Fruit fly (Drosophila melanogaster) whole organism: ENCODE measurements around the gene CG11619.

Experiments used
- CG8478 ChIP-seq: fragments of >200 bp; optimal IDR thresholded peaks from 2 replicates; lab custom pipeline; 2018; ENCODE audit warnings: inconsistent platforms
- Dll ChIP-seq: fragments of >200 bp; optimal IDR thresholded peaks from 2 replicates; lab custom pipeline; 2017
- EcR ChIP-seq, 2 experiments: fragments of >200 bp; optimal IDR thresholded peaks; 2 replicates each; lab custom pipeline; 2017; ENCODE audit warnings: missing biosample characterization in 2 of 2, missing genetic modification characterization in 2 of 2, missing genetic modification reagents in 2 of 2
- psq ChIP-seq: fragments of >200 bp; optimal IDR thresholded peaks from 2 replicates; lab custom pipeline; 2017

dm6 chr3L:18952399-18952798 is 35.7 kb downstream of the CG11619 start:
- TF ChIP-seq EcR (GFP tag; optimal IDR thresholded peaks at IDR 0.05; lab: Kevin White, UChicago): no peak
- no peak for TF ChIP-seq Dll
- TF ChIP-seq psq (lab: Kevin White, UChicago): no peak
- no peak for TF ChIP-seq CG8478
